Fruit fly (Drosophila melanogaster) whole organism, adult: ENCODE measurements around the gene ttm50.

Source experiments
- CG11617 ChIP-seq: fragments of 200-800 bp; sonication (Bioruptor generic); optimal IDR thresholded peaks from 2 replicates; lab custom pipeline; 2017; ENCODE audit warnings: mild to moderate bottlenecking, missing biosample characterization, missing genetic modification reagents, missing genetic modification characterization
- CG12768 ChIP-seq: fragments of 200-800 bp; sonication (Bioruptor generic); optimal IDR thresholded peaks from 2 replicates; lab custom pipeline; 2017; ENCODE audit warnings: missing biosample characterization, missing genetic modification characterization, mild to moderate bottlenecking, moderate library complexity, missing genetic modification reagents
- CG14711 ChIP-seq: fragments of 200-800 bp; sonication (Bioruptor generic); optimal IDR thresholded peaks from 2 replicates; lab custom pipeline; 2018; ENCODE audit warnings: missing biosample characterization, mild to moderate bottlenecking, missing genetic modification characterization, moderate library complexity
- CG1620 ChIP-seq: fragments of 200-800 bp; sonication (Bioruptor generic); optimal IDR thresholded peaks from 2 replicates; lab custom pipeline; 2016; ENCODE audit warnings: missing biosample characterization, missing genetic modification characterization
- CG33017 ChIP-seq: fragments of 200-800 bp; sonication (Bioruptor generic); optimal IDR thresholded peaks from 2 replicates; lab custom pipeline; 2018; ENCODE audit warnings: missing biosample characterization, mild to moderate bottlenecking, missing genetic modification characterization, moderate library complexity
- CG5204 ChIP-seq: fragments of 200-800 bp; sonication (Bioruptor generic); optimal IDR thresholded peaks from 2 replicates; lab custom pipeline; 2016; ENCODE audit warnings: missing biosample characterization, missing genetic modification characterization
- CG7045 ChIP-seq: fragments of 200-800 bp; sonication (Bioruptor generic); optimal IDR thresholded peaks from 2 replicates; lab custom pipeline; 2017; ENCODE audit warnings: missing biosample characterization, mild to moderate bottlenecking, missing genetic modification characterization
- CG7101 ChIP-seq: fragments of 200-800 bp; sonication (Bioruptor generic); optimal IDR thresholded peaks from 2 replicates; lab custom pipeline; 2018; ENCODE audit warnings: missing biosample characterization, mild to moderate bottlenecking, missing genetic modification characterization, moderate library complexity
- Clk ChIP-seq: fragments of 200-800 bp; sonication (Bioruptor generic); optimal IDR thresholded peaks from 2 replicates; lab custom pipeline; 2017; ENCODE audit warnings: missing biosample characterization, missing genetic modification characterization
- Crg-1 ChIP-seq: fragments of 200-800 bp; sonication (Bioruptor generic); optimal IDR thresholded peaks from 2 replicates; lab custom pipeline; 2016; ENCODE audit warnings: missing biosample characterization, missing genetic modification characterization
- Hr96 ChIP-seq: fragments of 200-800 bp; sonication (Bioruptor generic); optimal IDR thresholded peaks from 2 replicates; lab custom pipeline; 2016; ENCODE audit warnings: missing biosample characterization, missing genetic modification characterization
- Mnt ChIP-seq: fragments of 200-800 bp; sonication (Bioruptor generic); optimal IDR thresholded peaks from 2 replicates; lab custom pipeline; 2016; ENCODE audit warnings: missing biosample characterization, mild to moderate bottlenecking, missing genetic modification characterization
- bab1 ChIP-seq: fragments of 200-800 bp; sonication (Bioruptor generic); optimal IDR thresholded peaks from 3 replicates; lab custom pipeline; 2019; ENCODE audit warnings: missing biosample characterization, mild to moderate bottlenecking, missing genetic modification characterization, moderate library complexity
- cic ChIP-seq: fragments of 200-800 bp; sonication (Bioruptor generic); optimal IDR thresholded peaks from 2 replicates; lab custom pipeline; 2017; ENCODE audit warnings: missing biosample characterization, mild to moderate bottlenecking, missing genetic modification characterization, moderate library complexity
- cnc ChIP-seq, 2 experiments: fragments of >200 bp; optimal IDR thresholded peaks; 2 replicates each; lab custom pipeline; 2017
- kay ChIP-seq: fragments of 200-800 bp; sonication (Bioruptor generic); peaks from one replicate; lab custom pipeline; 2016; ENCODE audit warnings: missing biosample characterization, missing genetic modification characterization, borderline replicate concordance
- ovo ChIP-seq: fragments of 200-800 bp; sonication (Bioruptor generic); optimal IDR thresholded peaks from 2 replicates; lab custom pipeline; 2016; ENCODE audit warnings: missing biosample characterization, missing genetic modification characterization
- pad ChIP-seq: fragments of 200-800 bp; sonication (Bioruptor generic); optimal IDR thresholded peaks from 3 replicates; lab custom pipeline; 2017; ENCODE audit warnings: missing biosample characterization, missing genetic modification characterization, mild to moderate bottlenecking, moderate library complexity, missing genetic modification reagents
- tj ChIP-seq: fragments of 200-800 bp; sonication (Bioruptor generic); optimal IDR thresholded peaks from 3 replicates; lab custom pipeline; 2017; ENCODE audit warnings: missing biosample characterization, mild to moderate bottlenecking, missing genetic modification characterization, moderate library complexity
- toe ChIP-seq: fragments of 200-800 bp; sonication (Bioruptor generic); optimal IDR thresholded peaks from 2 replicates; lab custom pipeline; 2016; ENCODE audit warnings: missing biosample characterization, missing genetic modification characterization

Gene ttm50

dm6 chrX:2686930-2687329 is 45.1 kb downstream of the ttm50 start:
- no peak for TF ChIP-seq Hr96 (GFP tag; lab: Kevin White, UChicago)
- no peak for TF ChIP-seq CG5204
- TF ChIP-seq tj (GFP tag; lab: Kevin White, UChicago) = peak; percentile 96
- no peak for TF ChIP-seq CG14711 (tag; lab: Kevin White, UChicago)
- TF ChIP-seq CG7101 (tag; lab: Kevin White, UChicago) = peak; percentile 29

dm6 chrX:2685580-2685979 is 46.4 kb downstream of the ttm50 start, which contains the start of gene per:
per (plus strand) TSS chrX:2685580.
- TF ChIP-seq CG7045 (GFP tag; lab: Kevin White, UChicago) (no peak), cnc (optimal IDR thresholded peaks at IDR 0.05; lab: Kevin White, UChicago) (no peak), CG33017 (tag; lab: Kevin White, UChicago) (no peak), tj (GFP tag; lab: Kevin White, UChicago) (peak; percentile 30), Clk (GFP tag; lab: Kevin White, UChicago) (no peak), cic (no peak), Mnt (GFP tag; lab: Kevin White, UChicago) (peak; percentile 58), kay (no peak), ovo (GFP tag; lab: Kevin White, UChicago) (peak; percentile 61), CG7101 (tag; lab: Kevin White, UChicago) (no peak), bab1 (no peak), Hr96 (GFP tag; lab: Kevin White, UChicago) (no peak), CG11617 (no peak), CG1620 (GFP tag; lab: Kevin White, UChicago) (no peak)

DNA sequence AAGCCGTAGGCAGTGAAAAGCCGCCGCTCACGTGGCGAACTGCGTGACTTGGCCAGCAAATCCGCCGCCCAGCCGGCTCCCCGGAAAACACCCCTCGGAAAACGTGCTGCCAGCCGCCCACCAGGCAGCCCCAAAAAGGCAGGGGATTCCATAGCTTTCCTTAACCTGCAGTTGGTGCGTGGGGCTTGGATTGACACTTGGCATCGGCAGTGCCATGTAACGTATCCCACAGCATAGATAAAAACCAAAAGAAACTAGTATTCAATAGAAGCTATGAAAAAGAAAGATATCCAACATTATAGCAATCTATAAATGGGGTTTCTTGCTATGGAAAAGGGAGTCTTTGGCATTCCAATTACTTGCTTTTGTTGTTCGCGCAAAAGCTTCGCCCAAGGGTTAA is 47.0 kb downstream of the ttm50 start:
- peak; percentile 38 for TF ChIP-seq CG12768 (GFP tag; lab: Kevin White, UChicago)
- TF ChIP-seq Clk (GFP tag; lab: Kevin White, UChicago) = peak; percentile 92
- TF ChIP-seq CG1620 (GFP tag; lab: Kevin White, UChicago) = peak; percentile 20
- TF ChIP-seq toe (GFP tag; lab: Kevin White, UChicago) = peak; percentile 32
- TF ChIP-seq ovo (GFP tag; lab: Kevin White, UChicago) = no peak
- TF ChIP-seq Hr96 (GFP tag; lab: Kevin White, UChicago) = peak; percentile 86
- TF ChIP-seq CG7045 (GFP tag; lab: Kevin White, UChicago) = peak; percentile 50
- peak; percentile 28 for TF ChIP-seq tj (GFP tag; lab: Kevin White, UChicago)
- peak; percentile 49 for TF ChIP-seq CG33017 (tag; lab: Kevin White, UChicago)
- peak; percentile 79 for TF ChIP-seq CG11617
- TF ChIP-seq bab1 = no peak
- TF ChIP-seq cic = no peak
- TF ChIP-seq CG5204 = peak; percentile 65
- TF ChIP-seq Crg-1 = no peak
- no peak for TF ChIP-seq Mnt (GFP tag; lab: Kevin White, UChicago)
- peak; percentile 81 for TF ChIP-seq CG7101 (tag; lab: Kevin White, UChicago)
- peak; percentile 65 for TF ChIP-seq CG14711 (tag; lab: Kevin White, UChicago)
- no peak for TF ChIP-seq cnc (optimal IDR thresholded peaks at IDR 0.05; lab: Kevin White, UChicago)
- TF ChIP-seq pad (GFP tag; lab: Kevin White, UChicago) = peak; percentile 28
- TF ChIP-seq kay = no peak

DNA sequence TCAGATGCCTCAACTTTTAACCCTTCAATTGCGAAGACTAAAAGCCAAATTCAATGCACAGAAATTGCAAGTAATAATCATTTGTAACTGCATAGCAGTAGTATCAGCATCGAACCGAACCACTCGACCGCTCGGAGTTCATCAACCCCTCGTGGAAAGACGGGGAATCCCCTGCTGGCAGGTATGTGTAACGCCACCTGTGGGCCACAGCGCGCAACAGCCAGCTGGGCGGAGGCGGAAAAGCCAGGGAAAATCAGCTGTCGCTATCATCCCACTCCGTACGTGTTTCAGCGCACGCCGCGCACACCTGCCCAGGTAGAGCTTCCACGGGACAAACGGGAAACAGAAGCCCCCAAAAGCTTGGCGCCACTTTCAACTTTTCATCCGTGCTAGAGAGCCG is 47.5 kb downstream of the ttm50 start:
- TF ChIP-seq CG7045 (GFP tag; lab: Kevin White, UChicago) = no peak

dm6 chrX:2683926-2684325 is 48.1 kb downstream of the ttm50 start:
- TF ChIP-seq tj (GFP tag; lab: Kevin White, UChicago) = no peak
- TF ChIP-seq cic = no peak
- no peak for TF ChIP-seq Hr96 (GFP tag; lab: Kevin White, UChicago)
- TF ChIP-seq toe (GFP tag; lab: Kevin White, UChicago) = no peak
- no peak for TF ChIP-seq Mnt (GFP tag; lab: Kevin White, UChicago)
- no peak for TF ChIP-seq CG14711 (tag; lab: Kevin White, UChicago)
- TF ChIP-seq pad (GFP tag; lab: Kevin White, UChicago) = no peak
- TF ChIP-seq CG1620 (GFP tag; lab: Kevin White, UChicago) = no peak

DNA sequence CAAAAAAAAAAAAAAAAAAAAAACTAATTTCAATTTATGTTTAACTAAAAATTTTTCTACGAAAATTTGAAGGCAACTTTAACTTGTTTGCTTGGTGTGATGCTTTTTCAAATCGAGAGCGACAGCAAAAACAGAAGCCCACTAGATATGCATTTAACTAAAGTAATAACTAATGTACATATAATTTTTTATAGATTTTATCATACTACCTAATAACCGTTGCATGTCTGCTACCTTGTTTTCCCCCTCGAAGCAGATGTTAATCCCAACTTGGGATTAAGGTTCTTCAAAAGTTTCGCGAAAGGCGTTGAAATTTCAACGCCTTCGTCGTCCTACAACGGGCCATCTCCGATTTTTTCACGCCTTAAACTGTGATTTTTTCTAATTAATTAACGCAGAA is 49.2 kb downstream of the ttm50 start, which contains the start of gene CG2652:
Gene CG2652, minus strand, starts transcription at position 101 of the 400 bp plus-strand sequence.
- TF ChIP-seq Crg-1 (no peak), Hr96 (GFP tag; lab: Kevin White, UChicago) (no peak), CG12768 (GFP tag; lab: Kevin White, UChicago) (no peak), toe (GFP tag; lab: Kevin White, UChicago) (no peak), pad (GFP tag; lab: Kevin White, UChicago) (no peak), CG14711 (tag; lab: Kevin White, UChicago) (no peak), CG11617 (no peak), Clk (GFP tag; lab: Kevin White, UChicago) (no peak), CG33017 (tag; lab: Kevin White, UChicago) (no peak), bab1 (no peak), kay (no peak), tj (GFP tag; lab: Kevin White, UChicago) (no peak), Mnt (GFP tag; lab: Kevin White, UChicago) (no peak), CG7045 (GFP tag; lab: Kevin White, UChicago) (no peak)

dm6 chrX:2681601-2682000 is 50.4 kb downstream of the ttm50 start, which contains the start of gene HLH3B:
HLH3B (minus strand) TSS chrX:2681723.
- no peak for TF ChIP-seq CG1620 (GFP tag; lab: Kevin White, UChicago)
- TF ChIP-seq CG11617 = no peak
- no peak for TF ChIP-seq ovo (GFP tag; lab: Kevin White, UChicago)
- TF ChIP-seq bab1 = no peak
- TF ChIP-seq tj (GFP tag; lab: Kevin White, UChicago) = no peak
- no peak for TF ChIP-seq CG7045 (GFP tag; lab: Kevin White, UChicago)
- TF ChIP-seq Hr96 (GFP tag; lab: Kevin White, UChicago) = no peak
- no peak for TF ChIP-seq CG12768 (GFP tag; lab: Kevin White, UChicago)
- no peak for TF ChIP-seq CG5204
- TF ChIP-seq cic = no peak
- no peak for TF ChIP-seq cnc (optimal IDR thresholded peaks at IDR 0.05; lab: Kevin White, UChicago)
- no peak for TF ChIP-seq Clk (GFP tag; lab: Kevin White, UChicago)
- no peak for TF ChIP-seq toe (GFP tag; lab: Kevin White, UChicago)
- TF ChIP-seq CG14711 (tag; lab: Kevin White, UChicago) = no peak
- TF ChIP-seq kay = no peak
- no peak for TF ChIP-seq pad (GFP tag; lab: Kevin White, UChicago)
- no peak for TF ChIP-seq Crg-1
- TF ChIP-seq CG7101 (tag; lab: Kevin White, UChicago) = no peak
- no peak for TF ChIP-seq Mnt (GFP tag; lab: Kevin White, UChicago)
